Worm (Caenorhabditis elegans): Measurements from ENCODE around the gene T25B2.2.

- TF ChIP-seq flt-1 (GFP tag; IDR thresholded peaks at IDR 0.05) (no peak), ztf-29 (GFP tag; IDR thresholded peaks at IDR 0.05) (no peak)
Measured at ce11 chrX:6155436-6155835, 14.0 kb upstream of the T25B2.2 start.
